Fruit fly (Drosophila melanogaster) whole organism, embryonic: ENCODE results near the gene Cpr23B.

ENCODE experiments used
- B-H2 ChIP-seq: fragments of 200-800 bp; sonication (Bioruptor generic); optimal IDR thresholded peaks from 2 replicates; lab custom pipeline; 2018; ENCODE audit warnings: missing biosample characterization, mild to moderate bottlenecking, missing genetic modification characterization
- Bgb ChIP-seq: fragments of 200-800 bp; sonication (Bioruptor generic); IDR thresholded peaks from 2 replicates; pipeline ENCODE4 v1.3.6; 2022; ENCODE audit warnings: missing biosample characterization, missing genetic modification characterization; ENCODE audit not compliant: partially characterized antibody
- CG11456 ChIP-seq: fragments of 200-800 bp; sonication (Bioruptor generic); IDR thresholded peaks from 3 replicates; pipeline ENCODE4 v1.3.6; 2022; ENCODE audit warnings: missing biosample characterization, missing genetic modification characterization
- CG12236 ChIP-seq: fragments of 200-800 bp; sonication (Bioruptor generic); optimal IDR thresholded peaks from 2 replicates; lab custom pipeline; 2016; ENCODE audit warnings: missing biosample characterization, missing genetic modification characterization
- CG13894 ChIP-seq: fragments of 200-800 bp; sonication (Bioruptor generic); optimal IDR thresholded peaks from 3 replicates; lab custom pipeline; 2018; ENCODE audit warnings: missing biosample characterization, mild to moderate bottlenecking, missing genetic modification characterization, moderate library complexity
- CG1647 ChIP-seq: fragments of 200-800 bp; sonication (Bioruptor generic); optimal IDR thresholded peaks from 3 replicates; lab custom pipeline; 2016; ENCODE audit warnings: missing biosample characterization, missing genetic modification characterization
- CG2199 ChIP-seq: fragments of 200-800 bp; sonication (Bioruptor generic); IDR thresholded peaks from 3 replicates; pipeline ENCODE4 v1.3.6; 2022; ENCODE audit warnings: missing biosample characterization, missing genetic modification characterization
- CG2712 ChIP-seq: fragments of 200-800 bp; optimal IDR thresholded peaks from 3 replicates; lab custom pipeline; 2019; ENCODE audit warnings: missing biosample characterization, mild to moderate bottlenecking, missing genetic modification characterization, moderate library complexity
- CG30431 ChIP-seq: fragments of 200-800 bp; sonication (Bioruptor generic); optimal IDR thresholded peaks from 2 replicates; lab custom pipeline; 2017; ENCODE audit warnings: missing biosample characterization, missing genetic modification characterization
- CG31441 ChIP-seq: fragments of 200-800 bp; sonication (Bioruptor generic); IDR thresholded peaks from 2 replicates; pipeline ENCODE4 v1.3.6; 2022; ENCODE audit warnings: missing biosample characterization, missing genetic modification characterization
- CG32772 ChIP-seq: fragments of 200-800 bp; sonication (Bioruptor generic); IDR thresholded peaks from 2 replicates; pipeline ENCODE4 v1.3.6; 2022; ENCODE audit warnings: missing biosample characterization, missing genetic modification characterization
- CG3281 ChIP-seq: fragments of 200-800 bp; sonication (Bioruptor generic); optimal IDR thresholded peaks from 3 replicates; lab custom pipeline; 2017; ENCODE audit warnings: missing biosample characterization, mild to moderate bottlenecking, missing genetic modification characterization
- CG4328 ChIP-seq: fragments of 200-800 bp; sonication (Bioruptor generic); optimal IDR thresholded peaks from 3 replicates; lab custom pipeline; 2017; ENCODE audit warnings: missing biosample characterization, missing genetic modification reagents, missing genetic modification characterization
- CG4730 ChIP-seq: fragments of 200-800 bp; sonication (Bioruptor generic); IDR thresholded peaks from 2 replicates; pipeline ENCODE4 v1.3.6; 2022; ENCODE audit warnings: missing biosample characterization, missing genetic modification characterization
- CG5180 ChIP-seq: fragments of 200-800 bp; sonication (Bioruptor generic); optimal IDR thresholded peaks from 3 replicates; lab custom pipeline; 2017; ENCODE audit warnings: missing biosample characterization, missing genetic modification characterization, mild to moderate bottlenecking, moderate library complexity, missing genetic modification reagents
- CG7556 ChIP-seq: fragments of 200-800 bp; sonication (Bioruptor generic); optimal IDR thresholded peaks from 2 replicates; lab custom pipeline; 2017; ENCODE audit warnings: missing biosample characterization, mild to moderate bottlenecking, missing genetic modification characterization
- CG7786 ChIP-seq: fragments of 200-800 bp; sonication (Bioruptor generic); optimal IDR thresholded peaks from 2 replicates; lab custom pipeline; 2016; ENCODE audit warnings: missing biosample characterization, missing genetic modification characterization
- Camta ChIP-seq: fragments of 200-800 bp; sonication (Bioruptor generic); optimal IDR thresholded peaks from 2 replicates; lab custom pipeline; 2016; ENCODE audit warnings: missing biosample characterization, missing genetic modification characterization
- D19B ChIP-seq: fragments of 200-800 bp; sonication (Bioruptor generic); optimal IDR thresholded peaks from 2 replicates; lab custom pipeline; 2017; ENCODE audit warnings: missing biosample characterization, mild to moderate bottlenecking, missing genetic modification characterization
- Dek ChIP-seq: fragments of 200-800 bp; sonication (Bioruptor generic); optimal IDR thresholded peaks from 3 replicates; lab custom pipeline; 2019; ENCODE audit warnings: missing biosample characterization, mild to moderate bottlenecking, missing genetic modification characterization, moderate library complexity
- ERR ChIP-seq: fragments of 200-800 bp; sonication (Bioruptor generic); optimal IDR thresholded peaks from 2 replicates; lab custom pipeline; 2016; ENCODE audit warnings: missing biosample characterization, missing genetic modification characterization
- Eip74EF ChIP-seq, 2 experiments: fragments of 200-800 bp in 1 of 2; fragments of >200 bp in 1 of 2; sonication (Bioruptor generic) in 1 of 2; optimal IDR thresholded peaks; 2 replicates each; lab custom pipeline; 2017 to 2019; ENCODE audit warnings: missing biosample characterization in 2 of 2, missing genetic modification characterization in 2 of 2, mild to moderate bottlenecking in 1 of 2, moderate library complexity in 1 of 2
- H15 ChIP-seq: fragments of 200-800 bp; sonication (Bioruptor generic); IDR thresholded peaks from 3 replicates; pipeline ENCODE4 v1.3.6; 2022; ENCODE audit warnings: missing biosample characterization, missing genetic modification characterization
- HLH4C ChIP-seq: fragments of 200-800 bp; sonication (Bioruptor generic); IDR thresholded peaks from 3 replicates; pipeline ENCODE4 v1.3.6; 2022; ENCODE audit warnings: missing biosample characterization, missing genetic modification characterization; ENCODE audit not compliant: partially characterized antibody
- Hey ChIP-seq: fragments of 200-800 bp; sonication (Bioruptor generic); optimal IDR thresholded peaks from 3 replicates; lab custom pipeline; 2018; ENCODE audit warnings: missing biosample characterization, mild to moderate bottlenecking, missing genetic modification characterization
- HmgZ ChIP-seq: fragments of 200-800 bp; sonication (Bioruptor generic); optimal IDR thresholded peaks from 2 replicates; lab custom pipeline; 2018; ENCODE audit warnings: missing biosample characterization, mild to moderate bottlenecking, missing genetic modification characterization
- Max ChIP-seq: fragments of 200-800 bp; sonication (Bioruptor generic); optimal IDR thresholded peaks from 2 replicates; lab custom pipeline; 2016; ENCODE audit warnings: missing biosample characterization, mild to moderate bottlenecking, missing genetic modification characterization
- Ravus ChIP-seq: fragments of 200-800 bp; sonication (Bioruptor generic); IDR thresholded peaks from 2 replicates; pipeline ENCODE4 v1.3.6; 2022; ENCODE audit warnings: missing biosample characterization, missing genetic modification characterization
- Scr ChIP-seq: fragments of 200-800 bp; sonication (Bioruptor generic); IDR thresholded peaks from 2 replicates; pipeline ENCODE4 v1.3.6; 2022; ENCODE audit warnings: missing biosample characterization, missing genetic modification characterization; ENCODE audit not compliant: partially characterized antibody
- Ssrp ChIP-seq: fragments of 200-800 bp; sonication (Bioruptor generic); optimal IDR thresholded peaks from 2 replicates; lab custom pipeline; 2018; ENCODE audit warnings: missing biosample characterization, mild to moderate bottlenecking, missing genetic modification characterization, moderate library complexity
- Stat92E ChIP-seq, 3 experiments: fragments of >200 bp in 2 of 3; fragments of 200-800 bp in 1 of 3; sonication (Bioruptor generic) in 1 of 3; optimal IDR thresholded peaks; 2 replicates each; lab custom pipeline; 2017 to 2019; ENCODE audit warnings: missing biosample characterization in 3 of 3, missing genetic modification characterization in 3 of 3, mild to moderate bottlenecking in 1 of 3, moderate library complexity in 1 of 3
- abd-A ChIP-seq: fragments of 200-800 bp; sonication (Bioruptor generic); optimal IDR thresholded peaks from 3 replicates; lab custom pipeline; 2019; ENCODE audit warnings: missing biosample characterization, mild to moderate bottlenecking, missing genetic modification characterization, moderate library complexity
- br ChIP-seq: fragments of >200 bp; optimal IDR thresholded peaks from 2 replicates; lab custom pipeline; 2017
- chn ChIP-seq: fragments of 200-800 bp; sonication (Bioruptor generic); optimal IDR thresholded peaks from 2 replicates; lab custom pipeline; 2016; ENCODE audit warnings: missing biosample characterization, missing genetic modification characterization
- corto ChIP-seq: fragments of 200-800 bp; sonication (Bioruptor generic); optimal IDR thresholded peaks from 2 replicates; lab custom pipeline; 2016; ENCODE audit warnings: missing biosample characterization, mild to moderate bottlenecking, missing genetic modification characterization, moderate library complexity
- dysf ChIP-seq: fragments of 200-800 bp; sonication (Bioruptor generic); IDR thresholded peaks from 3 replicates; pipeline ENCODE4 v1.3.6; 2022; ENCODE audit warnings: missing biosample characterization, missing genetic modification characterization
- emc ChIP-seq: fragments of 200-800 bp; sonication (Bioruptor generic); optimal IDR thresholded peaks from 2 replicates; lab custom pipeline; 2016; ENCODE audit warnings: missing biosample characterization, missing genetic modification characterization
- gfzf ChIP-seq: fragments of 200-800 bp; sonication (Bioruptor generic); optimal IDR thresholded peaks from 2 replicates; lab custom pipeline; 2016; ENCODE audit warnings: missing biosample characterization, mild to moderate bottlenecking, missing genetic modification characterization, moderate library complexity
- gsb ChIP-seq: fragments of 200-800 bp; sonication (Bioruptor generic); IDR thresholded peaks from 2 replicates; pipeline ENCODE4 v1.3.6; 2022; ENCODE audit warnings: missing biosample characterization, missing genetic modification characterization
- gt ChIP-seq: fragments of 200-800 bp; sonication (Bioruptor generic); IDR thresholded peaks from 2 replicates; pipeline ENCODE4 v1.3.6; 2022; ENCODE audit warnings: missing biosample characterization, missing genetic modification characterization
- jigr1 ChIP-seq: fragments of 200-800 bp; sonication (Bioruptor generic); IDR thresholded peaks from 3 replicates; pipeline ENCODE4 v1.3.6; 2022; ENCODE audit warnings: missing biosample characterization, missing genetic modification characterization
- kay ChIP-seq: fragments of 200-800 bp; sonication (Bioruptor generic); optimal IDR thresholded peaks from 2 replicates; lab custom pipeline; 2016; ENCODE audit warnings: missing biosample characterization, missing genetic modification characterization
- lilli ChIP-seq: fragments of 200-800 bp; sonication (Bioruptor generic); optimal IDR thresholded peaks from 3 replicates; lab custom pipeline; 2016; ENCODE audit warnings: missing biosample characterization, missing genetic modification characterization
- p53 ChIP-seq: fragments of 200-800 bp; sonication (Bioruptor generic); optimal IDR thresholded peaks from 2 replicates; lab custom pipeline; 2016; ENCODE audit warnings: missing biosample characterization, missing genetic modification characterization
- peb ChIP-seq: fragments of 200-800 bp; sonication (Bioruptor generic); IDR thresholded peaks from 2 replicates; pipeline ENCODE4 v1.3.6; 2022; ENCODE audit warnings: missing biosample characterization, missing genetic modification characterization
- pfk ChIP-seq: fragments of 200-800 bp; sonication (Bioruptor generic); optimal IDR thresholded peaks from 2 replicates; lab custom pipeline; 2018; ENCODE audit warnings: missing biosample characterization, mild to moderate bottlenecking, missing genetic modification characterization, moderate library complexity
- pros ChIP-seq: fragments of 200-800 bp; sonication (Bioruptor generic); optimal IDR thresholded peaks from 3 replicates; lab custom pipeline; 2019; ENCODE audit warnings: missing biosample characterization, mild to moderate bottlenecking, missing genetic modification characterization, moderate library complexity
- sc ChIP-seq, 3 experiments: fragments of >200 bp in 2 of 3; fragments of 200-800 bp in 1 of 3; sonication (Bioruptor generic) in 1 of 3; optimal IDR thresholded peaks; 2 replicates in 2 of 3; 3 replicates in 1 of 3; lab custom pipeline; 2017; ENCODE audit warnings: mild to moderate bottlenecking in 1 of 3, missing biosample characterization in 1 of 3, missing genetic modification characterization in 1 of 3, missing genetic modification reagents in 1 of 3
- yki ChIP-seq: fragments of >200 bp; optimal IDR thresholded peaks from 3 replicates; lab custom pipeline; 2018
- zfh1 ChIP-seq: fragments of 200-800 bp; sonication (Bioruptor generic); IDR thresholded peaks from 3 replicates; pipeline ENCODE4 v1.3.6; 2022; ENCODE audit warnings: missing biosample characterization, missing genetic modification characterization

The Cpr23B gene

dm6 chr2L:2878188-2878587, 40.0 kb downstream of the Cpr23B start, which contains the start of the genes Prx6a and Sbat (continued):
- TF ChIP-seq CG4730, result 0 out of 2 replicates have a peak, but pooled peaks have one; percentile 28
- peak; percentile 84 for TF ChIP-seq B-H2 (GFP tag; lab: Kevin White, UChicago)
- TF ChIP-seq pfk (GFP tag; lab: Kevin White, UChicago), result peak; percentile 17
- peak; percentile 65 for TF ChIP-seq Dek (tag; lab: Kevin White, UChicago)
- TF ChIP-seq Ssrp, result peak; percentile 60
- peak; percentile 92 for TF ChIP-seq HmgZ (tag; lab: Kevin White, UChicago)
- TF ChIP-seq gt (GFP tag; lab: Robert Waterston, UW), result no peak
- no peak for TF ChIP-seq br (lab: Kevin White, UChicago)
- TF ChIP-seq CG32772, result peak; percentile 36; the same call in 1 of the 2 replicates
- TF ChIP-seq CG3281 (GFP tag; lab: Kevin White, UChicago), result peak; percentile 76
- no peak for TF ChIP-seq Bgb (GFP tag; lab: Robert Waterston, UW)
- peak; percentile 2 for TF ChIP-seq Hey
- TF ChIP-seq Ravus, result no peak
- peak; percentile 10 for TF ChIP-seq emc
- TF ChIP-seq Camta, result peak; percentile 66
- TF ChIP-seq ERR (GFP tag; lab: Kevin White, UChicago), result no peak
- TF ChIP-seq Eip74EF (GFP tag; optimal IDR thresholded peaks at IDR 0.05; lab: Kevin White, UChicago), result no peak
- TF ChIP-seq gsb (GFP tag; lab: Robert Waterston, UW), result 0 out of 2 replicates have a peak, but pooled peaks have one; percentile 30
- TF ChIP-seq CG4328 (GFP tag; lab: Kevin White, UChicago), result peak; percentile 62
- TF ChIP-seq lilli (GFP tag; lab: Kevin White, UChicago), result peak; percentile 98
- TF ChIP-seq CG1647 (GFP tag; lab: Kevin White, UChicago), result no peak
- TF ChIP-seq jigr1 (GFP tag; lab: Robert Waterston, UW), result no peak
- TF ChIP-seq H15 (GFP tag; lab: Robert Waterston, UW), result peak; percentile 11; the same call in 1 of the 3 replicates
- TF ChIP-seq pros, result no peak
- no peak for TF ChIP-seq sc (optimal IDR thresholded peaks at IDR 0.05; lab: Kevin White, UChicago)
- TF ChIP-seq sc (GFP tag; optimal IDR thresholded peaks at IDR 0.05; lab: Kevin White, UChicago), result no peak
- peak; percentile 34 for TF ChIP-seq CG31441 (GFP tag; lab: Robert Waterston, UW)
- peak; percentile 32; the same call in 1 of the 2 replicates for TF ChIP-seq Scr
- peak; percentile 84 for TF ChIP-seq CG2712
- peak; percentile 62 for TF ChIP-seq chn (GFP tag; lab: Kevin White, UChicago)
- peak; percentile 50 for TF ChIP-seq Max (GFP tag; lab: Kevin White, UChicago)
- TF ChIP-seq CG13894 (tag; lab: Kevin White, UChicago), result peak; percentile 85
- TF ChIP-seq kay, result peak; percentile 78
- TF ChIP-seq p53 (GFP tag; lab: Kevin White, UChicago), result peak; percentile 52
- peak; percentile 67 for TF ChIP-seq abd-A (tag; lab: Kevin White, UChicago)
- no peak for TF ChIP-seq HLH4C (GFP tag; lab: Robert Waterston, UW)
- TF ChIP-seq zfh1 (GFP tag; lab: Robert Waterston, UW), result 0 out of 3 replicates have a peak, but pooled peaks have one; percentile 48
- peak; percentile 25 for TF ChIP-seq CG5180 (GFP tag; lab: Kevin White, UChicago)
- peak; percentile 11 for TF ChIP-seq gfzf (GFP tag; lab: Kevin White, UChicago)
- peak; percentile 7 for TF ChIP-seq yki (lab: Kevin White, UChicago)
- TF ChIP-seq CG2199 (GFP tag; lab: Robert Waterston, UW), result no peak
- no peak for TF ChIP-seq peb (GFP tag; lab: Robert Waterston, UW)
- peak; percentile 18 for TF ChIP-seq CG12236 (GFP tag; lab: Kevin White, UChicago)
- TF ChIP-seq corto (GFP tag; lab: Kevin White, UChicago), result no peak
- TF ChIP-seq CG7786 (GFP tag; lab: Kevin White, UChicago), result peak; percentile 77
- TF ChIP-seq CG30431 (GFP tag; lab: Kevin White, UChicago), result peak; percentile 44
- peak; percentile 47 for TF ChIP-seq D19B
- TF ChIP-seq CG11456 (GFP tag; lab: Robert Waterston, UW), result 0 out of 3 replicates have a peak, but pooled peaks have one; percentile 65
- peak; percentile 33 for TF ChIP-seq CG7556 (GFP tag; lab: Kevin White, UChicago)
- TF ChIP-seq Stat92E (GFP tag; optimal IDR thresholded peaks at IDR 0.05; lab: Kevin White, UChicago), result peak in 1 of 3 experiments; percentile 35
- peak; percentile 74 for TF ChIP-seq dysf (GFP tag; lab: Robert Waterston, UW)
